Worm (Caenorhabditis elegans) whole organism, L1 larva: ENCODE results near the gene F52B10.3.

Source experiments
- aha-1 ChIP-seq: fragments of 150-350 bp; optimal IDR thresholded peaks from 2 replicates; lab custom pipeline; 2014; ENCODE audit warnings: missing biosample characterization, missing genetic modification characterization
- pqm-1 ChIP-seq: sonication (generic microtip); optimal IDR thresholded peaks from 3 replicates; lab custom pipeline; 2017; ENCODE audit warnings: missing biosample characterization, missing genetic modification characterization

DNA sequence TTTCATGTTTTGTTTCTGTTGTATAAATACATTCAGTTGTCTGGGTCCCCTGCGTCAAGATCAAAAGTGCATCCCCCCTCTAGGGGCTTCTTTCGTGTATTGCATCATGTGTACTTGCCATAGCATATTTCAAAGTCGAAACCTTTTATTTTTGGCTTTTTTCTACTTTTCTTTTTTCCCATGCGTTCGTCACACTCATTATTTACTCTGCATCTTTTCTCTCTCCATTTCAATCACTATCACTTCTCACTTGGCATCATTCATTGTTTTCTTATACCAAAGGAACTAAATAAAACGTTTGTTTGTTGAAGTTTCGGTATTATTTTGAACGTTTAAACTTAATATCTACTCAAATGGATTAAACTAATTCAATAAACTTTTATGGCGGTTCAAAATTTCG is 41.4 kb upstream of the F52B10.3 start:
- TF ChIP-seq pqm-1 (no peak), aha-1 (no peak)
